Fruit fly (Drosophila melanogaster): ENCODE results near the gene CG34316.

CG34316 gene

DNA sequence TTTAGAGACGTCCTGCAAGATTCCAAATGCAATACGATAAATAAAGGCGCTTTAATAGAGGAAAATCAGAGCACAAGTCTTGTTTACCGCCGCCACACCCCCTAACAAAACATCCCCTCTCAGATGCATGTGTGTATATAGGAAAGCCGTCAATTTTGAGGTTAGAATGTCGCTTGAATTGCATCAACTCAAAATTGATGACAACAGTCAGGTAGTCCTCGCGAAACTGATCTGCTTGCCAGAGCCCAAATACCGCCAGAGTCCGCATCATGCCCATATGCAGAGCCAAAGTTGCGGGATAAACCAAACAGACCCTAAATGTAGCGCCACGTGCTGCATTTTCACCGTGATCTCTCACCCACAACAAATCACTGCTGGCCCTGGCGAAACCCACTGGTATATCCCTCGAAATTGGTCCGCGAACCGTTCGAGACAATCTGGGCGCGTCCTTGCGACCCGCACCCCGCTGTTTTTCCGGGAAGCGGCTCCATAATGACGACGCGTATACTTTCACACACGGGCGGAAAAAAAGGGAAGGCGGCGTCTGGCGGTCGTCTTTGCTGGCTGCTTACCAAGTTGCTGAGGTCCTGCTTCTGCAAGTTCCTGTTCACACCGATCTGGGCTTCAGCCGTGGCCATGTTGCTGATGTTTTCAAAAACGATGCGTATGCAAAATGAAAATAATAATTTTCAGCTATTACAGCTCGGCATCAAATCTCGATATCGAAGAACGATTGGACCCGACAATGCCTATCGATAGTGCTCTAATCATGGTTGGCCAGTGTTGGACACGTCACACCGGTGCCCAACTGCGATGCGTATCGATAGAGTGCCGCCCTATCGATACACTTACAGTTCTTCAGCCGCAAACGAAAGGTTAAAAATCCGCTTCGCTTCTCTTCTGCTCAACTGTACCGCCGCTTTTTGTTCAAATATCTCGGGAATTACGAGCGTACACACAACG is 32.6 kb downstream of the CG34316 start, which contains the start of the genes eIF2gamma and Set (continued):
- TF ChIP-seq CG9932 (GFP tag; IDR thresholded peaks at IDR 0.05), result peak; percentile 87
- TF ChIP-seq dysf (GFP tag; IDR thresholded peaks at IDR 0.05), result peak; percentile 44; the same call in 1 of the 3 replicates
- TF ChIP-seq HmgZ (tag; optimal IDR thresholded peaks at IDR 0.05), result peak; percentile 85
- peak; percentile 54 for TF ChIP-seq ftz-f1 (GFP tag; optimal IDR thresholded peaks at IDR 0.05)
- TF ChIP-seq Bteb2 (GFP tag; optimal IDR thresholded peaks at IDR 0.05), result no peak
- no peak for TF ChIP-seq sisA (GFP tag; IDR thresholded peaks at IDR 0.05)
- TF ChIP-seq CG4328 (GFP tag; optimal IDR thresholded peaks at IDR 0.05), result no peak
- no peak for TF ChIP-seq NfI (GFP tag; optimal IDR thresholded peaks at IDR 0.05)
- peak; percentile 44 for TF ChIP-seq Dad (GFP tag; optimal IDR thresholded peaks at IDR 0.05)
- no peak for TF ChIP-seq CG7745 (tag; optimal IDR thresholded peaks at IDR 0.05)
- TF ChIP-seq BEAF-32 (GFP tag; optimal IDR thresholded peaks at IDR 0.05), result peak; percentile 97
- TF ChIP-seq CG17361 (GFP tag; IDR thresholded peaks at IDR 0.05), result no peak
- no peak for TF ChIP-seq Oli (tag; optimal IDR thresholded peaks at IDR 0.05)
- no peak for TF ChIP-seq CTCF (GFP tag; optimal IDR thresholded peaks at IDR 0.05)
- TF ChIP-seq D19B (GFP tag; optimal IDR thresholded peaks at IDR 0.05), result no peak
- peak; percentile 17 for TF ChIP-seq ems (GFP tag; optimal IDR thresholded peaks at IDR 0.05)
- no peak for TF ChIP-seq CG5245 (GFP tag; optimal IDR thresholded peaks at IDR 0.05)
- TF ChIP-seq stc (GFP tag; IDR thresholded peaks at IDR 0.05), result no peak
- peak; percentile 98 for TF ChIP-seq hb (GFP tag; IDR thresholded peaks at IDR 0.05; ENCODE audit: partially characterized antibody)
- TF ChIP-seq CG16813 (GFP tag; IDR thresholded peaks at IDR 0.05; ENCODE audit: partially characterized antibody), result peak; percentile 98
- TF ChIP-seq Rfx (GFP tag; IDR thresholded peaks at IDR 0.05), result peak; percentile 86
- peak; percentile 76 for TF ChIP-seq E2f2 (GFP tag; IDR thresholded peaks at IDR 0.05)
- TF ChIP-seq CG7839 (tag; optimal IDR thresholded peaks at IDR 0.05), result no peak
- no peak for TF ChIP-seq hkb (optimal IDR thresholded peaks at IDR 0.05)
- TF ChIP-seq hkb (GFP tag; IDR thresholded peaks at IDR 0.05), result no peak
- no peak for TF ChIP-seq gcm (GFP tag; optimal IDR thresholded peaks at IDR 0.05)
- no peak for TF ChIP-seq en (GFP tag; optimal IDR thresholded peaks at IDR 0.05)
- peak; percentile 91 for TF ChIP-seq Dll (GFP tag; IDR thresholded peaks at IDR 0.05; ENCODE audit: partially characterized antibody)
- peak; percentile 99 for TF ChIP-seq ato (GFP tag; IDR thresholded peaks at IDR 0.05; ENCODE audit: partially characterized antibody)
- TF ChIP-seq CG17186 (GFP tag; optimal IDR thresholded peaks at IDR 0.05), result peak; percentile 87
- TF ChIP-seq CG4707 (GFP tag; optimal IDR thresholded peaks at IDR 0.05), result no peak
- no peak for TF ChIP-seq onecut (GFP tag; IDR thresholded peaks at IDR 0.05)
- peak; percentile 22 for TF ChIP-seq CG9817 (tag; optimal IDR thresholded peaks at IDR 0.05)
- no peak for TF ChIP-seq cato (GFP tag; optimal IDR thresholded peaks at IDR 0.05; ENCODE audit: borderline replicate concordance)
- no peak for TF ChIP-seq shn (GFP tag; optimal IDR thresholded peaks at IDR 0.05)
- no peak for TF ChIP-seq CG2875 (GFP tag; optimal IDR thresholded peaks at IDR 0.05)
- TF ChIP-seq chinmo (GFP tag; IDR thresholded peaks at IDR 0.05; ENCODE audit: partially characterized antibody), result peak; percentile 95
- no peak for TF ChIP-seq schlank (tag; optimal IDR thresholded peaks at IDR 0.05)
- peak; percentile 63 for TF ChIP-seq lilli (GFP tag; optimal IDR thresholded peaks at IDR 0.05)
- peak; percentile 37 for TF ChIP-seq Adf1 (GFP tag; IDR thresholded peaks at IDR 0.05)
- TF ChIP-seq NC2α (GFP tag; optimal IDR thresholded peaks at IDR 0.05), result no peak
- peak; percentile 57 for TF ChIP-seq CG4617 (GFP tag; optimal IDR thresholded peaks at IDR 0.05; ENCODE audit: borderline replicate concordance)
- TF ChIP-seq CG8388 (GFP tag; optimal IDR thresholded peaks at IDR 0.05), result no peak
- TF ChIP-seq CG13424 (tag; optimal IDR thresholded peaks at IDR 0.05), result no peak
- TF ChIP-seq nerfin-1 (tag; optimal IDR thresholded peaks at IDR 0.05), result peak; percentile 58
- TF ChIP-seq gem (tag; optimal IDR thresholded peaks at IDR 0.05), result no peak
- no peak for TF ChIP-seq PHDP (tag; optimal IDR thresholded peaks at IDR 0.05)
- peak; percentile 95 for TF ChIP-seq Scr (GFP tag; IDR thresholded peaks at IDR 0.05; ENCODE audit: partially characterized antibody)

Data from whole organism, embryonic.